Fruit fly (Drosophila melanogaster) whole organism, embryonic: ENCODE measurements around the gene mei-P26.

Experiments used
- ATbp ChIP-seq: fragments of 200-800 bp; sonication (Bioruptor generic); optimal IDR thresholded peaks from 2 replicates; lab custom pipeline; 2017; ENCODE audit warnings: missing biosample characterization, mild to moderate bottlenecking, missing genetic modification characterization, missing genetic modification reagents
- Awh ChIP-seq: fragments of 200-800 bp; sonication (Bioruptor generic); IDR thresholded peaks from 2 replicates; pipeline ENCODE4, ENCODE4 v1.3.6; 2022; ENCODE audit warnings: missing biosample characterization, missing genetic modification characterization
- CG11398 ChIP-seq: fragments of 200-800 bp; sonication (Bioruptor generic); optimal IDR thresholded peaks from 2 replicates; lab custom pipeline; 2016; ENCODE audit warnings: missing biosample characterization, missing genetic modification characterization
- CG11695 ChIP-seq: fragments of 200-800 bp; sonication (Bioruptor generic); IDR thresholded peaks from 3 replicates; pipeline ENCODE4 v1.3.6; 2022; ENCODE audit warnings: missing biosample characterization, missing genetic modification characterization
- CG12744 ChIP-seq: fragments of 200-800 bp; sonication (Bioruptor generic); optimal IDR thresholded peaks from 2 replicates; lab custom pipeline; 2016; ENCODE audit warnings: missing biosample characterization, missing genetic modification characterization
- CG13287 ChIP-seq: fragments of 200-800 bp; sonication (Bioruptor generic); IDR thresholded peaks from 2 replicates; pipeline ENCODE4 v1.3.6; 2022; ENCODE audit warnings: missing biosample characterization, missing genetic modification characterization; ENCODE audit not compliant: partially characterized antibody
- CG14667 ChIP-seq: fragments of 200-800 bp; sonication (Bioruptor generic); IDR thresholded peaks from 2 replicates; pipeline ENCODE4 v1.3.6; 2022; ENCODE audit warnings: missing biosample characterization, missing genetic modification characterization
- CG15011 ChIP-seq: fragments of 200-800 bp; sonication (Bioruptor generic); optimal IDR thresholded peaks from 3 replicates; lab custom pipeline; 2018; ENCODE audit warnings: missing biosample characterization, mild to moderate bottlenecking, missing genetic modification characterization
- CG16779 ChIP-seq: fragments of 200-800 bp; sonication (Bioruptor generic); IDR thresholded peaks from 2 replicates; pipeline ENCODE4 v1.3.6; 2022; ENCODE audit warnings: missing biosample characterization, missing genetic modification characterization
- CG31365 ChIP-seq: fragments of 200-800 bp; sonication (Bioruptor generic); optimal IDR thresholded peaks from 2 replicates; lab custom pipeline; 2018; ENCODE audit warnings: missing biosample characterization, mild to moderate bottlenecking, missing genetic modification characterization
- CG42726 ChIP-seq: fragments of 200-800 bp; sonication (Bioruptor generic); IDR thresholded peaks from 2 replicates; pipeline ENCODE4 v1.3.6; 2022; ENCODE audit warnings: missing biosample characterization, missing genetic modification characterization; ENCODE audit not compliant: partially characterized antibody
- CG4617 ChIP-seq: fragments of 200-800 bp; sonication (Bioruptor generic); optimal IDR thresholded peaks from 3 replicates; lab custom pipeline; 2016; ENCODE audit warnings: missing biosample characterization, missing genetic modification characterization, borderline replicate concordance
- CG6254 ChIP-seq: fragments of 200-800 bp; sonication (Bioruptor generic); optimal IDR thresholded peaks from 3 replicates; lab custom pipeline; 2017; ENCODE audit warnings: mild to moderate bottlenecking, missing biosample characterization, missing genetic modification reagents, missing genetic modification characterization
- CG8478 ChIP-seq: fragments of >200 bp; optimal IDR thresholded peaks from 2 replicates; lab custom pipeline; 2018
- CG8924 ChIP-seq: fragments of 200-800 bp; optimal IDR thresholded peaks from 3 replicates; lab custom pipeline; 2019; ENCODE audit warnings: missing biosample characterization, mild to moderate bottlenecking, missing genetic modification characterization, moderate library complexity
- CoRest ChIP-seq: fragments of 200-800 bp; sonication (Bioruptor generic); optimal IDR thresholded peaks from 3 replicates; lab custom pipeline; 2018; ENCODE audit warnings: missing biosample characterization, mild to moderate bottlenecking, missing genetic modification characterization, moderate library complexity
- D19B ChIP-seq: fragments of 200-800 bp; sonication (Bioruptor generic); optimal IDR thresholded peaks from 2 replicates; lab custom pipeline; 2017; ENCODE audit warnings: missing biosample characterization, mild to moderate bottlenecking, missing genetic modification characterization
- HHEX ChIP-seq: fragments of 200-800 bp; sonication (Bioruptor generic); optimal IDR thresholded peaks from 3 replicates; lab custom pipeline; 2017; ENCODE audit warnings: missing biosample characterization, mild to moderate bottlenecking, missing genetic modification characterization, missing genetic modification reagents
- Hmr ChIP-seq: fragments of 200-800 bp; sonication (Bioruptor generic); optimal IDR thresholded peaks from 3 replicates; lab custom pipeline; 2017; ENCODE audit warnings: mild to moderate bottlenecking, missing biosample characterization, missing genetic modification reagents, missing genetic modification characterization
- Lhr ChIP-seq: fragments of 200-800 bp; sonication (Bioruptor generic); optimal IDR thresholded peaks from 3 replicates; lab custom pipeline; 2017; ENCODE audit warnings: mild to moderate bottlenecking, missing biosample characterization, missing genetic modification reagents, missing genetic modification characterization
- Nf-YC ChIP-seq: fragments of 200-800 bp; optimal IDR thresholded peaks from 3 replicates; lab custom pipeline; 2019; ENCODE audit warnings: missing biosample characterization, mild to moderate bottlenecking, missing genetic modification characterization, moderate library complexity
- Optix ChIP-seq: fragments of 200-800 bp; sonication (Bioruptor generic); IDR thresholded peaks from 3 replicates; pipeline ENCODE4 v1.3.6; 2022; ENCODE audit warnings: missing biosample characterization, missing genetic modification characterization
- Pdp1 ChIP-seq, 2 experiments: fragments of 200-800 bp; sonication (Bioruptor generic); optimal IDR thresholded peaks; 3 replicates each; lab custom pipeline; 2016; ENCODE audit warnings: missing biosample characterization in 2 of 2, missing genetic modification characterization in 2 of 2, mild to moderate bottlenecking in 1 of 2, moderate library complexity in 1 of 2
- Xrp1 ChIP-seq: fragments of 200-800 bp; sonication (Bioruptor generic); IDR thresholded peaks from 2 replicates; pipeline ENCODE4 v1.3.6; 2022; ENCODE audit warnings: missing biosample characterization, missing genetic modification characterization
- YL-1 ChIP-seq: fragments of 200-800 bp; sonication (Bioruptor generic); optimal IDR thresholded peaks from 3 replicates; lab custom pipeline; 2017; ENCODE audit warnings: missing biosample characterization, mild to moderate bottlenecking, missing genetic modification characterization
- al ChIP-seq: fragments of 200-800 bp; sonication (Bioruptor generic); IDR thresholded peaks from 2 replicates; pipeline ENCODE4 v1.3.6; 2022; ENCODE audit warnings: missing biosample characterization, missing genetic modification characterization
- br ChIP-seq: fragments of >200 bp; optimal IDR thresholded peaks from 2 replicates; lab custom pipeline; 2017
- chinmo ChIP-seq: fragments of 200-800 bp; sonication (Bioruptor generic); IDR thresholded peaks from 4 replicates; pipeline ENCODE4 v1.3.6; 2022; ENCODE audit warnings: missing biosample characterization, missing genetic modification characterization; ENCODE audit not compliant: partially characterized antibody
- chn ChIP-seq: fragments of 200-800 bp; sonication (Bioruptor generic); optimal IDR thresholded peaks from 2 replicates; lab custom pipeline; 2016; ENCODE audit warnings: missing biosample characterization, missing genetic modification characterization
- dmrt11E ChIP-seq: fragments of 200-800 bp; sonication (Bioruptor generic); optimal IDR thresholded peaks from 3 replicates; lab custom pipeline; 2018; ENCODE audit warnings: missing biosample characterization, mild to moderate bottlenecking, missing genetic modification characterization, moderate library complexity
- fd3F ChIP-seq: fragments of 200-800 bp; sonication (Bioruptor generic); optimal IDR thresholded peaks from 2 replicates; lab custom pipeline; 2018; ENCODE audit warnings: missing biosample characterization, mild to moderate bottlenecking, missing genetic modification characterization, moderate library complexity
- fd96Cb ChIP-seq: fragments of 200-800 bp; sonication (Bioruptor generic); optimal IDR thresholded peaks from 2 replicates; lab custom pipeline; 2018; ENCODE audit warnings: missing biosample characterization, mild to moderate bottlenecking, missing genetic modification characterization, moderate library complexity
- fu2 ChIP-seq: fragments of 200-800 bp; sonication (Bioruptor generic); optimal IDR thresholded peaks from 2 replicates; lab custom pipeline; 2016; ENCODE audit warnings: missing biosample characterization, missing genetic modification characterization
- gfzf ChIP-seq: fragments of 200-800 bp; sonication (Bioruptor generic); optimal IDR thresholded peaks from 2 replicates; lab custom pipeline; 2016; ENCODE audit warnings: missing biosample characterization, mild to moderate bottlenecking, missing genetic modification characterization, moderate library complexity
- knrl ChIP-seq: fragments of 200-800 bp; sonication (Bioruptor generic); IDR thresholded peaks from 3 replicates; pipeline ENCODE4 v1.3.6; 2022; ENCODE audit warnings: missing biosample characterization, missing genetic modification characterization; ENCODE audit not compliant: partially characterized antibody
- nerfin-1 ChIP-seq: fragments of 200-800 bp; sonication (Bioruptor generic); optimal IDR thresholded peaks from 3 replicates; lab custom pipeline; 2019; ENCODE audit warnings: missing biosample characterization, mild to moderate bottlenecking, missing genetic modification characterization, moderate library complexity
- pho ChIP-seq: fragments of 200-800 bp; sonication (Bioruptor generic); optimal IDR thresholded peaks from 2 replicates; lab custom pipeline; 2016; ENCODE audit warnings: missing biosample characterization, missing genetic modification characterization
- rib ChIP-seq: fragments of 200-800 bp; sonication (Bioruptor generic); IDR thresholded peaks from 2 replicates; pipeline ENCODE4 v1.3.6; 2022; ENCODE audit warnings: missing biosample characterization, missing genetic modification characterization
- schlank ChIP-seq: fragments of 200-800 bp; sonication (Bioruptor generic); optimal IDR thresholded peaks from 2 replicates; lab custom pipeline; 2018; ENCODE audit warnings: missing biosample characterization, mild to moderate bottlenecking, missing genetic modification characterization
- sd ChIP-seq: fragments of 200-800 bp; sonication (Bioruptor generic); optimal IDR thresholded peaks from 3 replicates; lab custom pipeline; 2018; ENCODE audit warnings: missing biosample characterization, mild to moderate bottlenecking, missing genetic modification characterization, moderate library complexity
- sima ChIP-seq: fragments of 200-800 bp; sonication (Bioruptor generic); optimal IDR thresholded peaks from 2 replicates; lab custom pipeline; 2016; ENCODE audit warnings: missing biosample characterization, missing genetic modification characterization
- sisA ChIP-seq: fragments of 200-800 bp; sonication (Bioruptor generic); IDR thresholded peaks from 2 replicates; pipeline ENCODE4 v1.3.6; 2022; ENCODE audit warnings: missing biosample characterization, missing genetic modification characterization
- sna ChIP-seq: fragments of 200-800 bp; sonication (Bioruptor generic); IDR thresholded peaks from 2 replicates; pipeline ENCODE4 v1.3.6; 2022; ENCODE audit warnings: missing biosample characterization, missing genetic modification characterization; ENCODE audit not compliant: partially characterized antibody
- sqz ChIP-seq: fragments of 200-800 bp; sonication (Bioruptor generic); optimal IDR thresholded peaks from 3 replicates; lab custom pipeline; 2018; ENCODE audit warnings: missing biosample characterization, mild to moderate bottlenecking, missing genetic modification characterization
- sug ChIP-seq: fragments of 200-800 bp; optimal IDR thresholded peaks from 2 replicates; lab custom pipeline; 2019; ENCODE audit warnings: missing biosample characterization, mild to moderate bottlenecking, missing genetic modification characterization, moderate library complexity
- tap ChIP-seq: fragments of 200-800 bp; optimal IDR thresholded peaks from 3 replicates; lab custom pipeline; 2019; ENCODE audit warnings: missing biosample characterization, mild to moderate bottlenecking, missing genetic modification characterization, moderate library complexity
- tio ChIP-seq: fragments of 200-800 bp; sonication (Bioruptor generic); optimal IDR thresholded peaks from 2 replicates; lab custom pipeline; 2017; ENCODE audit warnings: missing biosample characterization, missing genetic modification characterization, inconsistent platforms
- trem ChIP-seq: fragments of 200-800 bp; optimal IDR thresholded peaks from 3 replicates; lab custom pipeline; 2019; ENCODE audit warnings: missing biosample characterization, mild to moderate bottlenecking, missing genetic modification characterization, moderate library complexity
- wdn ChIP-seq: fragments of 200-800 bp; sonication (Bioruptor generic); IDR thresholded peaks from 2 replicates; pipeline ENCODE4 v1.3.6; 2022; ENCODE audit warnings: missing biosample characterization, missing genetic modification characterization
- z ChIP-seq: fragments of 200-800 bp; sonication (Bioruptor generic); IDR thresholded peaks from 3 replicates; pipeline ENCODE4 v1.3.6; 2022; ENCODE audit warnings: missing biosample characterization, missing genetic modification characterization
- zf30C ChIP-seq: fragments of 200-800 bp; sonication (Bioruptor generic); optimal IDR thresholded peaks from 3 replicates; lab custom pipeline; 2018; ENCODE audit warnings: missing biosample characterization, mild to moderate bottlenecking, missing genetic modification characterization

The mei-P26 gene

dm6 chrX:9134922-9135453 is 28.1 kb upstream of the mei-P26 start, which contains the start of gene fend (continued):
- TF ChIP-seq HHEX (no peak), YL-1 (GFP tag; lab: Kevin White, UChicago) (no peak), CG8924 (tag; lab: Kevin White, UChicago) (peak; percentile 54), CG4617 (GFP tag; lab: Kevin White, UChicago) (no peak), Pdp1 (GFP tag; optimal IDR thresholded peaks at IDR 0.05; lab: Kevin White, UChicago) (no peak), schlank (tag; lab: Kevin White, UChicago) (no peak), nerfin-1 (tag; lab: Kevin White, UChicago) (peak; percentile 35), fd3F (GFP tag; lab: Kevin White, UChicago) (no peak), fd96Cb (tag; lab: Kevin White, UChicago) (no peak), sisA (GFP tag; lab: Robert Waterston, UW) (no peak), zf30C (GFP tag; lab: Kevin White, UChicago) (peak; percentile 42), sqz (GFP tag; lab: Kevin White, UChicago) (peak; percentile 32), Hmr (GFP tag; lab: Kevin White, UChicago) (peak; percentile 48), CG13287 (GFP tag; lab: Robert Waterston, UW) (no peak), dmrt11E (tag; lab: Kevin White, UChicago) (peak; percentile 13), Nf-YC (tag; lab: Kevin White, UChicago) (peak; percentile 55), Lhr (GFP tag; lab: Kevin White, UChicago) (peak; percentile 14), CG14667 (GFP tag; lab: Robert Waterston, UW) (no peak), Xrp1 (GFP tag; lab: Robert Waterston, UW) (peak; percentile 28; the same call in 1 of the 2 replicates), CG11695 (no peak), tap (tag; lab: Kevin White, UChicago) (peak; percentile 45), Optix (GFP tag; lab: Robert Waterston, UW) (no peak), al (GFP tag; lab: Robert Waterston, UW) (no peak), D19B (no peak), CG8478 (lab: Kevin White, UChicago) (no peak), sug (peak; percentile 41), trem (peak; percentile 23), CG16779 (GFP tag; lab: Robert Waterston, UW) (no peak), wdn (GFP tag; lab: Robert Waterston, UW) (no peak), Awh (GFP tag; lab: Robert Waterston, UW) (no peak), sna (no peak), rib (GFP tag; lab: Robert Waterston, UW) (no peak), fu2 (GFP tag; lab: Kevin White, UChicago) (no peak), chn (GFP tag; lab: Kevin White, UChicago) (no peak), CG6254 (GFP tag; lab: Kevin White, UChicago) (no peak), gfzf (no peak), pho (GFP tag; lab: Kevin White, UChicago) (no peak), CG11398 (GFP tag; lab: Kevin White, UChicago) (no peak), CG31365 (tag; lab: Kevin White, UChicago) (no peak), tio (GFP tag; lab: Kevin White, UChicago) (no peak), ATbp (GFP tag; lab: Kevin White, UChicago) (no peak), CG15011 (peak; percentile 34), CG42726 (no peak), br (lab: Kevin White, UChicago) (no peak), sima (GFP tag; lab: Kevin White, UChicago) (no peak), CG12744 (GFP tag; lab: Kevin White, UChicago) (no peak), chinmo (no peak), sd (tag; lab: Kevin White, UChicago) (no peak), z (no peak), CoRest (tag; lab: Kevin White, UChicago) (peak; percentile 60), knrl (GFP tag; lab: Robert Waterston, UW) (no peak)
